Fruit fly (Drosophila melanogaster) Kc167 (cell line): Measurements from ENCODE around the gene CG33490.

Experiments
- Myc ChIP-seq: fragments of >200 bp; optimal IDR thresholded peaks from 2 replicates; lab custom pipeline; 2017; ENCODE audit warnings: missing external identifiers
- Sin3A ChIP-seq: fragments of >200 bp; optimal IDR thresholded peaks from 2 replicates; lab custom pipeline; 2018; ENCODE audit warnings: missing external identifiers
- insv ChIP-seq: fragments of >200 bp; optimal IDR thresholded peaks from 3 replicates; lab custom pipeline; 2018; ENCODE audit warnings: missing external identifiers
- psq ChIP-seq: fragments of >200 bp; optimal IDR thresholded peaks from 2 replicates; lab custom pipeline; 2017; ENCODE audit warnings: missing external identifiers

dm6 chr3L:11583964-11584363 is 9.5 kb upstream of the CG33490 start, which contains the start of gene CG32086:
- TF ChIP-seq psq (no peak), insv (lab: Kevin White, UChicago) (no peak), Myc (no peak), Sin3A (lab: Kevin White, UChicago) (no peak)
